Worm (Caenorhabditis elegans) whole organism, L1 larva: ENCODE results near the gene itr-1.

Experiments
- fos-1 ChIP-seq: fragments of 150-350 bp; optimal IDR thresholded peaks from 2 replicates; lab custom pipeline; 2014; ENCODE audit warnings: missing biosample characterization, missing genetic modification characterization
- lin-13 ChIP-seq: fragments of 150-350 bp; optimal IDR thresholded peaks from 2 replicates; lab custom pipeline; 2014; ENCODE audit warnings: missing biosample characterization, missing genetic modification reagents, missing genetic modification characterization
- lin-15B ChIP-seq: fragments of 150-350 bp; sonication (generic microtip); optimal IDR thresholded peaks from 3 replicates; lab custom pipeline; 2014; ENCODE audit warnings: missing biosample characterization, missing genetic modification characterization

ce11 chrIV:7672872-7673271, 2.1 kb upstream of the itr-1 start, which contains the start of gene C08G9.2:
- no peak for TF ChIP-seq lin-15B (tag; lab: Kevin White, UChicago)
- no peak for TF ChIP-seq lin-13 (GFP tag; lab: Kevin White, UChicago)
- TF ChIP-seq fos-1 (tag; lab: Kevin White, UChicago): no peak
